Fruit fly (Drosophila melanogaster): Measurements from ENCODE around the gene CG12375.

DNA sequence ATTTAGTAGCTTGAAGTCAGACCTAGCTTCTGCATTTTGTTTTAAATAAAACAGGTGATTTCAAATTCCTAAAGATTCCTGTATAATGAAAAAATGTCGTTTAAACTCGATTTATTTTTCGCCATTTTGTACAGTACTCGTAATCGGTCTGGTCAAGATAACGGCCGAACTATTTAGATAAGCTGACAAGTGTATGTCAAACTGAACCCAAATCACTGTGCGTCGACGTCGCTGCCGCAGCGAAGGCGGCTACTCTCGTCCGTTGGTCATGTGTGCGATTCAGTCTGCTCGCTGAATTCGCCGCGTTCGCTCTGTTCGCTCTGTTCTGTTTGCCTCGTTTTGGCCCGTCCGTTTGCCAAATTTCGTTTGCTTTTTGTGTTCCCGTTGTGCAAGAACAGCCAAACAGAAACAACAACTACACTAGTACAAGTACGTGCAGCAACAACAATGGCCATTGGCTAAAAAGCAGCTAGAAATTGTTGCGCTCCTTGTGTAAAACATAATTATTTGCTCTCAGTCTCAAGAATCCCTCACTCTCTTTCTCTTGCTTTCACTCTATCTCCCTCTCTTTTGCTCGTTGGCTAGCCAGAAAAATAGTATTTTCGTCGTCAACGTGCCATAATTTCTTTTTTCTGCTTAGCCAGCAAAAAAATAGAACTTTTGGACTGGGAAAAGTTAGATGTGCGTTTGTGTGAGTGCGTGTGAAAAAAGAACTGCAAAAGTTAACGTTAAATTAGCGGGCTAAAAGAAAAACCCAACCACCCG, 38.5 kb downstream of the CG12375 start:
- no peak for TF ChIP-seq psq (optimal IDR thresholded peaks at IDR 0.05)
- TF ChIP-seq h (optimal IDR thresholded peaks at IDR 0.05): no peak
- TF ChIP-seq Myc (optimal IDR thresholded peaks at IDR 0.05): no peak
- TF ChIP-seq Sin3A (optimal IDR thresholded peaks at IDR 0.05): no peak
